Worm (Caenorhabditis elegans) whole organism, young adult: ENCODE data around the gene srr-10.

Experiments used
- B0019.2 ChIP-seq: fragments of 200-800 bp; sonication (Bioruptor generic); conservative IDR thresholded peaks from 2 replicates; pipeline ENCODE4 v1.3.6; 2022; ENCODE audit warnings: missing genetic modification reagents, missing genetic modification characterization, missing compliant biosample characterization
- B0035.1 ChIP-seq: sonication (generic microtip); optimal IDR thresholded peaks from 2 replicates; lab custom pipeline; 2016; ENCODE audit warnings: missing genetic modification characterization, mild to moderate bottlenecking, missing compliant biosample characterization, missing genotype, missing genetic modification reagents
- B0336.3 ChIP-seq: fragments of 200-800 bp; sonication (Bioruptor generic); IDR thresholded peaks from 2 replicates; pipeline ENCODE4 v1.3.6; 2022; ENCODE audit warnings: missing genetic modification characterization, missing compliant biosample characterization
- F10E7.11 ChIP-seq: sonication (generic microtip); optimal IDR thresholded peaks from 2 replicates; lab custom pipeline; 2017; ENCODE audit warnings: mild to moderate bottlenecking, missing genetic modification characterization, moderate library complexity, missing compliant biosample characterization
- F22D6.2 ChIP-seq: sonication (generic microtip); optimal IDR thresholded peaks from 2 replicates; lab custom pipeline; 2016; ENCODE audit warnings: mild to moderate bottlenecking, missing genetic modification characterization, missing compliant biosample characterization
- F49E8.2 ChIP-seq: sonication (generic microtip); optimal IDR thresholded peaks from 3 replicates; lab custom pipeline; 2017; ENCODE audit warnings: missing genetic modification characterization, mild to moderate bottlenecking, missing compliant biosample characterization, antibody characterized with exemption, moderate library complexity; ENCODE audit not compliant: insufficient read depth
- F52B5.7 ChIP-seq: sonication (generic microtip); optimal IDR thresholded peaks from 2 replicates; lab custom pipeline; 2016; ENCODE audit warnings: mild to moderate bottlenecking, missing genetic modification characterization, missing compliant biosample characterization
- F55B11.4 ChIP-seq: sonication (generic microtip); optimal IDR thresholded peaks from 2 replicates; lab custom pipeline; 2016; ENCODE audit warnings: missing compliant biosample characterization, missing genetic modification characterization, borderline replicate concordance; ENCODE audit not compliant: insufficient read depth
- F57A8.1 ChIP-seq: fragments of 200-800 bp; sonication (Bioruptor generic); optimal IDR thresholded peaks from 2 replicates; lab custom pipeline; 2018; ENCODE audit warnings: mild to moderate bottlenecking, missing genetic modification characterization, moderate library complexity, missing compliant biosample characterization
- F57C9.4 ChIP-seq: sonication (generic microtip); optimal IDR thresholded peaks from 2 replicates; lab custom pipeline; 2017; ENCODE audit warnings: mild to moderate bottlenecking, missing genetic modification characterization, missing compliant biosample characterization
- K12H6.12 ChIP-seq: fragments of 200-800 bp; sonication (Bioruptor generic); optimal IDR thresholded peaks from 2 replicates; lab custom pipeline; 2018; ENCODE audit warnings: mild to moderate bottlenecking, missing genetic modification characterization, missing compliant biosample characterization
- T07F8.4 ChIP-seq: sonication (generic microtip); optimal IDR thresholded peaks from 2 replicates; lab custom pipeline; 2016; ENCODE audit warnings: mild to moderate bottlenecking, missing genetic modification characterization, moderate library complexity, missing compliant biosample characterization
- T26A5.8 ChIP-seq: sonication (generic microtip); optimal IDR thresholded peaks from 2 replicates; lab custom pipeline; 2016; ENCODE audit warnings: missing genetic modification characterization, missing compliant biosample characterization
- Y53F4B.3 ChIP-seq: fragments of 200-800 bp; sonication (Bioruptor generic); IDR thresholded peaks from 2 replicates; pipeline ENCODE4 v1.3.6; 2022; ENCODE audit warnings: missing genetic modification reagents, missing genetic modification characterization, missing compliant biosample characterization
- Y56A3A.18 ChIP-seq: fragments of 200-800 bp; sonication (Bioruptor generic); IDR thresholded peaks from 2 replicates; pipeline ENCODE4 v1.3.6; 2022; ENCODE audit warnings: missing genetic modification reagents, missing genetic modification characterization, missing compliant biosample characterization
- Y67H2A.10 ChIP-seq: fragments of 200-800 bp; sonication (Bioruptor generic); conservative IDR thresholded peaks from 2 replicates; pipeline ENCODE4 v1.3.6; 2022; ENCODE audit warnings: missing genetic modification reagents, missing genetic modification characterization, missing compliant biosample characterization
- akir-1 ChIP-seq: fragments of 200-800 bp; sonication (Bioruptor generic); optimal IDR thresholded peaks from 2 replicates; lab custom pipeline; 2018; ENCODE audit warnings: mild to moderate bottlenecking, missing genetic modification characterization, moderate library complexity, missing compliant biosample characterization
- aptf-3 ChIP-seq: fragments of 200-800 bp; sonication (Bioruptor generic); IDR thresholded peaks from 2 replicates; pipeline ENCODE4 v1.3.6; 2022; ENCODE audit warnings: missing genetic modification characterization, missing compliant biosample characterization
- attf-5 ChIP-seq: fragments of 200-800 bp; sonication (Bioruptor generic); optimal IDR thresholded peaks from 2 replicates; lab custom pipeline; 2018; ENCODE audit warnings: mild to moderate bottlenecking, missing genetic modification characterization, missing compliant biosample characterization
- ccch-3 ChIP-seq: fragments of 200-800 bp; sonication (Bioruptor generic); optimal IDR thresholded peaks from 2 replicates; lab custom pipeline; 2018; ENCODE audit warnings: mild to moderate bottlenecking, missing genetic modification characterization, missing compliant biosample characterization
- cebp-2 ChIP-seq: fragments of 200-800 bp; sonication (Bioruptor generic); IDR thresholded peaks from 2 replicates; pipeline ENCODE4 v1.3.6; 2022; ENCODE audit warnings: missing genetic modification characterization, missing compliant biosample characterization
- ceh-58 ChIP-seq: fragments of 200-800 bp; sonication (Bioruptor generic); IDR thresholded peaks from 2 replicates; pipeline ENCODE4 v1.3.6; 2022; ENCODE audit warnings: missing genetic modification characterization, missing compliant biosample characterization
- ceh-79 ChIP-seq: sonication (generic microtip); optimal IDR thresholded peaks from 2 replicates; lab custom pipeline; 2017; ENCODE audit warnings: mild to moderate bottlenecking, missing genetic modification characterization, missing compliant biosample characterization
- ceh-91 ChIP-seq: fragments of 200-800 bp; sonication (Bioruptor generic); IDR thresholded peaks from 2 replicates; pipeline ENCODE4 v1.3.6; 2022; ENCODE audit warnings: missing genetic modification reagents, missing genetic modification characterization, missing compliant biosample characterization
- chd-7 ChIP-seq: sonication (generic microtip); optimal IDR thresholded peaks from 2 replicates; lab custom pipeline; 2016; ENCODE audit warnings: mild to moderate bottlenecking, missing genetic modification characterization, moderate library complexity, missing compliant biosample characterization
- dox-1 ChIP-seq: fragments of 200-800 bp; sonication (Bioruptor generic); IDR thresholded peaks from 2 replicates; pipeline ENCODE4 v1.3.6; 2022; ENCODE audit warnings: missing genetic modification reagents, missing genetic modification characterization, missing compliant biosample characterization
- fkh-3 ChIP-seq: sonication (generic microtip); optimal IDR thresholded peaks from 2 replicates; lab custom pipeline; 2016; ENCODE audit warnings: mild to moderate bottlenecking, missing genetic modification characterization, missing compliant biosample characterization
- hmg-1.2 ChIP-seq: fragments of 200-800 bp; sonication (Bioruptor generic); IDR thresholded peaks from 2 replicates; pipeline ENCODE4 v1.3.6; 2022; ENCODE audit warnings: missing genetic modification reagents, missing genetic modification characterization, missing compliant biosample characterization
- hmg-20 ChIP-seq: fragments of 200-800 bp; sonication (Bioruptor generic); IDR thresholded peaks from 2 replicates; pipeline ENCODE4 v1.3.6; 2022; ENCODE audit warnings: missing genetic modification reagents, missing genetic modification characterization, missing compliant biosample characterization
- hrde-1 ChIP-seq: sonication (generic microtip); optimal IDR thresholded peaks from 2 replicates; lab custom pipeline; 2016; ENCODE audit warnings: missing genetic modification characterization, mild to moderate bottlenecking, missing compliant biosample characterization, moderate library complexity, missing genotype, missing genetic modification reagents, borderline replicate concordance
- lag-1 ChIP-seq: fragments of 200-800 bp; sonication (Bioruptor generic); IDR thresholded peaks from 2 replicates; pipeline ENCODE4 v1.3.6; 2022; ENCODE audit warnings: missing genetic modification reagents, missing genetic modification characterization, missing compliant biosample characterization
- let-526 ChIP-seq: fragments of 200-800 bp; sonication (Bioruptor generic); IDR thresholded peaks from 2 replicates; pipeline ENCODE4 v1.3.6; 2022; ENCODE audit warnings: missing genetic modification reagents, missing genetic modification characterization, missing compliant biosample characterization
- lir-1 ChIP-seq: fragments of 200-800 bp; sonication (Bioruptor generic); conservative IDR thresholded peaks from 2 replicates; pipeline ENCODE4 v1.3.6; 2022; ENCODE audit warnings: missing genetic modification reagents, missing genetic modification characterization, missing compliant biosample characterization
- lsy-27 ChIP-seq: sonication (generic microtip); optimal IDR thresholded peaks from 2 replicates; lab custom pipeline; 2017; ENCODE audit warnings: missing genetic modification characterization, mild to moderate bottlenecking, missing compliant biosample characterization, antibody characterized with exemption, missing genotype, borderline replicate concordance; ENCODE audit not compliant: insufficient read depth
- madf-10 ChIP-seq: sonication (generic microtip); optimal IDR thresholded peaks from 2 replicates; lab custom pipeline; 2016; ENCODE audit warnings: mild to moderate bottlenecking, missing genetic modification characterization, missing compliant biosample characterization
- madf-6 ChIP-seq: fragments of 200-800 bp; sonication (Bioruptor generic); IDR thresholded peaks from 2 replicates; pipeline ENCODE4 v1.3.6; 2022; ENCODE audit warnings: missing genetic modification reagents, missing genetic modification characterization, missing compliant biosample characterization
- madf-8 ChIP-seq: fragments of 200-800 bp; sonication (Bioruptor generic); conservative IDR thresholded peaks from 2 replicates; pipeline ENCODE4 v1.3.6; 2022; ENCODE audit warnings: missing genetic modification reagents, missing genetic modification characterization, missing compliant biosample characterization
- mxl-1 ChIP-seq: sonication (generic microtip); optimal IDR thresholded peaks from 2 replicates; lab custom pipeline; 2016; ENCODE audit warnings: missing genetic modification characterization, missing compliant biosample characterization
- nfya-2 ChIP-seq: fragments of 200-800 bp; sonication (Bioruptor generic); IDR thresholded peaks from 2 replicates; pipeline ENCODE4 v1.3.6; 2022; ENCODE audit warnings: missing genetic modification reagents, missing genetic modification characterization, missing compliant biosample characterization
- nhr-90 ChIP-seq: sonication (generic microtip); optimal IDR thresholded peaks from 2 replicates; lab custom pipeline; 2016; ENCODE audit warnings: missing genotype, mild to moderate bottlenecking, missing genetic modification characterization, missing compliant biosample characterization
- pbrm-1 ChIP-seq: fragments of 200-800 bp; sonication (Bioruptor generic); IDR thresholded peaks from 2 replicates; pipeline ENCODE4 v1.3.6; 2022; ENCODE audit warnings: missing genetic modification reagents, missing genetic modification characterization, missing compliant biosample characterization
- repo-1 ChIP-seq: sonication (generic microtip); optimal IDR thresholded peaks from 2 replicates; lab custom pipeline; 2017; ENCODE audit warnings: mild to moderate bottlenecking, missing genetic modification characterization, missing compliant biosample characterization
- rpc-1 ChIP-seq, 2 experiments: fragments of 150-350 bp in 1 of 2; sonication (generic microtip) in 1 of 2; optimal IDR thresholded peaks; 2 replicates each; lab custom pipeline; 2014 to 2018; ENCODE audit warnings: missing biosample characterization in 1 of 2, missing genetic modification characterization in 1 of 2, missing genetic modification reagents in 1 of 2, missing genotype in 1 of 2
- snpc-3.4 ChIP-seq: sonication (generic microtip); optimal IDR thresholded peaks from 2 replicates; lab custom pipeline; 2017; ENCODE audit warnings: missing genetic modification characterization, mild to moderate bottlenecking, missing compliant biosample characterization, antibody characterized with exemption, moderate library complexity, missing genotype, missing genetic modification reagents
- tbp1 ChIP-seq: fragments of 200-800 bp; sonication (Bioruptor generic); optimal IDR thresholded peaks from 2 replicates; lab custom pipeline; 2018; ENCODE audit warnings: mild to moderate bottlenecking, missing genetic modification characterization, missing compliant biosample characterization
- unc-130 ChIP-seq: sonication (generic microtip); optimal IDR thresholded peaks from 2 replicates; lab custom pipeline; 2016; ENCODE audit warnings: missing genetic modification reagents, missing genetic modification characterization, missing compliant biosample characterization
- ztf-18 ChIP-seq: sonication (generic microtip); optimal IDR thresholded peaks from 2 replicates; lab custom pipeline; 2016; ENCODE audit warnings: missing genotype, mild to moderate bottlenecking, missing genetic modification characterization, missing compliant biosample characterization
- ztf-26 ChIP-seq: sonication (generic microtip); optimal IDR thresholded peaks from 2 replicates; lab custom pipeline; 2017; ENCODE audit warnings: missing genetic modification characterization, missing compliant biosample characterization
- ztf-3 ChIP-seq: fragments of 200-800 bp; sonication (Bioruptor generic); optimal IDR thresholded peaks from 2 replicates; lab custom pipeline; 2018; ENCODE audit warnings: mild to moderate bottlenecking, missing genetic modification characterization, missing compliant biosample characterization

srr-10 gene

DNA sequence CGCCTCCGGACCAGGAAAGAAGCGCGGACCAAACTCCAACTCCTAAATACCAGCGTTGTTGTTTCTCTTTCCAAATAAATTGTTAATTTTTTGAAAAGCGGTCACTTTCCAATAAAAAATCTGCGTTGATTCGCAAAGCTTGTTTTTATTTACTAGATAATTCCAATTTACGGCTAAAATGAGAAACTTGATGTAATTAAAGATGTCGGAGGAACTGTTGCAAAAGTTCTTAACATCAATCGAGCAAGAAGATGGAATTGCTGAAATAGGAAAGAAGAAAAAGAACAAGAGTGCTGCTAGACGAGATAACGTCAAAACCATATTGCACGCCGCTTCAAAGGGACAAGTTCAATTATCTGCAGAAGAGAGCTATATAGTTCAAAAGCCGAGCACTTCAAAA, 41.7 kb downstream of the srr-10 start, which contains the start of gene C26F1.3 (continued):
- no peak for TF ChIP-seq nfya-2 (GFP tag; lab: Robert Waterston, UW)
- TF ChIP-seq akir-1 (GFP tag; lab: Kevin White, UChicago), result no peak
- no peak for TF ChIP-seq mxl-1 (tag; lab: Kevin White, UChicago)
- no peak for TF ChIP-seq T07F8.4
- TF ChIP-seq snpc-3.4, result peak; percentile 27
- no peak for TF ChIP-seq ztf-3
- TF ChIP-seq F55B11.4 (tag; lab: Kevin White, UChicago), result no peak
- TF ChIP-seq rpc-1 (optimal IDR thresholded peaks at IDR 0.05; lab: Kevin White, UChicago), result no peak
- TF ChIP-seq rpc-1 (tag; optimal IDR thresholded peaks at IDR 0.05; lab: Kevin White, UChicago), result no peak
- no peak for TF ChIP-seq F10E7.11
- TF ChIP-seq hmg-1.2 (GFP tag; lab: Robert Waterston, UW), result 0 out of 2 replicates have a peak, but pooled peaks have one; percentile 6
- no peak for TF ChIP-seq F57C9.4 (tag; lab: Kevin White, UChicago)
- no peak for TF ChIP-seq ceh-58 (GFP tag; lab: Robert Waterston, UW)
- TF ChIP-seq fkh-3 (tag; lab: Kevin White, UChicago), result no peak
- 0 out of 2 replicates have a peak, but pooled peaks have one; percentile 15 for TF ChIP-seq Y56A3A.18 (GFP tag; lab: Robert Waterston, UW)
- TF ChIP-seq madf-8, result no peak
- TF ChIP-seq madf-10 (tag; lab: Kevin White, UChicago), result no peak
- no peak for TF ChIP-seq aptf-3 (GFP tag; lab: Robert Waterston, UW)
- TF ChIP-seq let-526 (GFP tag; lab: Robert Waterston, UW), result no peak
- no peak for TF ChIP-seq hmg-20 (GFP tag; lab: Robert Waterston, UW)
- TF ChIP-seq dox-1 (GFP tag; lab: Robert Waterston, UW), result no peak
- TF ChIP-seq F49E8.2 (tag; lab: Kevin White, UChicago), result peak; percentile 19
- no peak for TF ChIP-seq ceh-91 (GFP tag; lab: Robert Waterston, UW)
- TF ChIP-seq ceh-79 (tag; lab: Kevin White, UChicago), result no peak
- no peak for TF ChIP-seq ccch-3 (GFP tag; lab: Kevin White, UChicago)
- no peak for TF ChIP-seq Y67H2A.10 (GFP tag; lab: Robert Waterston, UW)
- TF ChIP-seq B0019.2 (GFP tag; lab: Robert Waterston, UW), result no peak
- no peak for TF ChIP-seq chd-7 (tag; lab: Kevin White, UChicago)
- TF ChIP-seq lsy-27 (tag; lab: Kevin White, UChicago), result no peak
- no peak for TF ChIP-seq F22D6.2
- no peak for TF ChIP-seq pbrm-1 (GFP tag; lab: Robert Waterston, UW)
- no peak for TF ChIP-seq ztf-18 (tag; lab: Kevin White, UChicago)
- no peak for TF ChIP-seq cebp-2 (GFP tag; lab: Robert Waterston, UW)
- TF ChIP-seq F57A8.1 (GFP tag; lab: Kevin White, UChicago), result no peak
- no peak for TF ChIP-seq B0035.1
- TF ChIP-seq lir-1 (GFP tag; lab: Robert Waterston, UW), result no peak
- TF ChIP-seq K12H6.12 (tag; lab: Kevin White, UChicago), result no peak
- TF ChIP-seq hrde-1, result peak; percentile 71
- no peak for TF ChIP-seq ztf-26
- TF ChIP-seq attf-5 (GFP tag; lab: Kevin White, UChicago), result no peak
- no peak for TF ChIP-seq nhr-90 (tag; lab: Kevin White, UChicago)
- peak; percentile 81 for TF ChIP-seq B0336.3 (GFP tag; lab: Robert Waterston, UW)
- TF ChIP-seq repo-1 (tag; lab: Kevin White, UChicago), result peak; percentile 51
- TF ChIP-seq unc-130 (GFP tag; lab: Kevin White, UChicago), result no peak
- peak; percentile 54 for TF ChIP-seq madf-6
- TF ChIP-seq Y53F4B.3 (GFP tag; lab: Robert Waterston, UW), result no peak
- no peak for TF ChIP-seq lag-1
- peak; percentile 20 for TF ChIP-seq tbp1 (GFP tag; lab: Kevin White, UChicago)
- TF ChIP-seq T26A5.8 (tag; lab: Kevin White, UChicago), result no peak
- TF ChIP-seq F52B5.7 (tag; lab: Kevin White, UChicago), result no peak
